Worm (Caenorhabditis elegans) whole organism, L4 larva: ENCODE measurements around the gene C38C3.6.

Experiments
- D1046.2 ChIP-seq: fragments of 200-800 bp; sonication (Bioruptor generic); IDR thresholded peaks from 2 replicates; pipeline ENCODE4 v1.3.6; 2022; ENCODE audit warnings: missing genetic modification characterization, missing compliant biosample characterization
- F37D6.2 ChIP-seq: sonication (generic microtip); optimal IDR thresholded peaks from 2 replicates; lab custom pipeline; 2016; ENCODE audit warnings: mild to moderate bottlenecking, missing genetic modification characterization, missing compliant biosample characterization
- R02D3.7 ChIP-seq: fragments of 150-350 bp; sonication (generic microtip); optimal IDR thresholded peaks from 3 replicates; lab custom pipeline; 2014; ENCODE audit warnings: missing biosample characterization, missing genetic modification characterization
- Y105C5A.15 ChIP-seq: fragments of 200-800 bp; sonication (Bioruptor generic); IDR thresholded peaks from 2 replicates; pipeline ENCODE4 v1.3.6; 2022; ENCODE audit warnings: missing genetic modification characterization, missing compliant biosample characterization
- Y48G9A.11 ChIP-seq: fragments of 200-800 bp; sonication (Bioruptor generic); IDR thresholded peaks from 2 replicates; pipeline ENCODE4 v1.3.6; 2022; ENCODE audit warnings: missing genetic modification reagents, missing genetic modification characterization, missing compliant biosample characterization
- Y5F2A.4 ChIP-seq: fragments of 200-800 bp; sonication (Bioruptor generic); optimal IDR thresholded peaks from 2 replicates; lab custom pipeline; 2018; ENCODE audit warnings: mild to moderate bottlenecking, missing genetic modification characterization, missing compliant biosample characterization
- ZK546.5 ChIP-seq, 2 experiments: sonication (generic microtip); optimal IDR thresholded peaks; 2 replicates each; lab custom pipeline; 2017; ENCODE audit warnings: missing biosample characterization in 2 of 2, missing genetic modification characterization in 2 of 2
- aha-1 ChIP-seq: fragments of 150-350 bp; peaks from one replicate; lab custom pipeline; 2014; ENCODE audit warnings: missing biosample characterization, missing genetic modification characterization
- aly-2 ChIP-seq: sonication (generic microtip); optimal IDR thresholded peaks from 2 replicates; lab custom pipeline; 2018; ENCODE audit warnings: missing biosample characterization, missing genetic modification characterization
- ama-1 ChIP-seq: fragments of 150-350 bp; optimal IDR thresholded peaks from 2 replicates; lab custom pipeline; 2014; ENCODE audit warnings: inconsistent platforms, mixed read lengths
- arid-1 ChIP-seq: fragments of 200-800 bp; sonication (Bioruptor generic); conservative IDR thresholded peaks from 2 replicates; pipeline ENCODE4 v1.3.6; 2022; ENCODE audit warnings: missing genetic modification reagents, missing genetic modification characterization, missing compliant biosample characterization
- attf-4 ChIP-seq: sonication (generic microtip); optimal IDR thresholded peaks from 3 replicates; lab custom pipeline; 2017; ENCODE audit warnings: missing biosample characterization, missing genetic modification characterization
- ceh-20 ChIP-seq: fragments of 200-800 bp; sonication (Bioruptor generic); IDR thresholded peaks from 2 replicates; pipeline ENCODE4 v1.3.6; 2022; ENCODE audit warnings: missing genetic modification reagents, missing genetic modification characterization, missing compliant biosample characterization
- ctbp-1 ChIP-seq: fragments of 200-800 bp; sonication (Bioruptor generic); IDR thresholded peaks from 2 replicates; pipeline ENCODE4 v1.3.6; 2022; ENCODE audit warnings: missing genetic modification reagents, missing genetic modification characterization, missing compliant biosample characterization
- daf-12 ChIP-seq: fragments of 150-350 bp; optimal IDR thresholded peaks from 2 replicates; lab custom pipeline; 2014; ENCODE audit warnings: missing biosample characterization, missing genetic modification reagents, missing genetic modification characterization
- daf-16 ChIP-seq, 3 experiments: sonication (generic microtip); optimal IDR thresholded peaks; 2 replicates each; lab custom pipeline; 2016 to 2017; ENCODE audit warnings: missing genetic modification characterization in 3 of 3, missing genetic modification reagents in 3 of 3, mild to moderate bottlenecking in 2 of 3, missing compliant biosample characterization in 2 of 3, missing biosample characterization in 1 of 3, moderate library complexity in 1 of 3
- daf-8 ChIP-seq: fragments of 200-800 bp; sonication (Bioruptor generic); IDR thresholded peaks from 2 replicates; pipeline ENCODE4 v1.3.6; 2022; ENCODE audit warnings: missing genetic modification characterization, missing compliant biosample characterization
- dmd-8 ChIP-seq: fragments of 200-800 bp; sonication (Bioruptor generic); IDR thresholded peaks from 2 replicates; pipeline ENCODE4 v1.3.6; 2022; ENCODE audit warnings: missing genetic modification characterization, missing compliant biosample characterization
- duxl-1 ChIP-seq: sonication (generic microtip); optimal IDR thresholded peaks from 2 replicates; lab custom pipeline; 2016; ENCODE audit warnings: mild to moderate bottlenecking, missing genetic modification characterization, moderate library complexity, missing compliant biosample characterization; ENCODE audit not compliant: poor library complexity
- hlh-11 ChIP-seq: fragments of 200-800 bp; sonication (Bioruptor generic); optimal IDR thresholded peaks from 2 replicates; lab custom pipeline; 2018; ENCODE audit warnings: mild to moderate bottlenecking, missing genetic modification characterization, missing compliant biosample characterization
- hlh-30 ChIP-seq: sonication (generic microtip); optimal IDR thresholded peaks from 2 replicates; lab custom pipeline; 2017; ENCODE audit warnings: antibody characterized with exemption, mild to moderate bottlenecking, missing genetic modification characterization, missing compliant biosample characterization; ENCODE audit not compliant: insufficient read depth
- jun-1 ChIP-seq: fragments of 150-350 bp; optimal IDR thresholded peaks from 2 replicates; lab custom pipeline; 2014; ENCODE audit warnings: missing biosample characterization, missing genetic modification reagents, missing genetic modification characterization
- lin-1 ChIP-seq: fragments of 200-800 bp; sonication (Bioruptor generic); IDR thresholded peaks from 2 replicates; pipeline ENCODE4 v1.3.6; 2022; ENCODE audit warnings: missing genetic modification reagents, missing genetic modification characterization, missing compliant biosample characterization
- lin-13 ChIP-seq: fragments of 150-350 bp; optimal IDR thresholded peaks from 2 replicates; lab custom pipeline; 2014; ENCODE audit warnings: missing biosample characterization, missing genetic modification reagents, missing genetic modification characterization
- lin-38 ChIP-seq: fragments of 200-800 bp; sonication (Bioruptor generic); IDR thresholded peaks from 2 replicates; pipeline ENCODE4 v1.3.6; 2022; ENCODE audit warnings: missing genetic modification reagents, missing genetic modification characterization, missing compliant biosample characterization
- mep-1 ChIP-seq: fragments of 150-350 bp; sonication (generic microtip); optimal IDR thresholded peaks from 3 replicates; lab custom pipeline; 2014; ENCODE audit warnings: missing biosample characterization, missing genetic modification characterization
- mes-2 ChIP-seq: sonication (generic microtip); optimal IDR thresholded peaks from 2 replicates; lab custom pipeline; 2016; ENCODE audit warnings: missing genotype, mild to moderate bottlenecking, missing genetic modification characterization, missing compliant biosample characterization; ENCODE audit not compliant: poor library complexity, severe bottlenecking
- mxl-2 ChIP-seq: fragments of 200-800 bp; sonication (Bioruptor generic); conservative IDR thresholded peaks from 2 replicates; pipeline ENCODE4 v1.3.6; 2022; ENCODE audit warnings: missing genetic modification reagents, missing genetic modification characterization, missing compliant biosample characterization
- mxl-3 ChIP-seq: fragments of 200-800 bp; sonication (Bioruptor generic); optimal IDR thresholded peaks from 2 replicates; lab custom pipeline; 2018; ENCODE audit warnings: mild to moderate bottlenecking, missing genetic modification characterization, missing compliant biosample characterization
- nhr-11 ChIP-seq: fragments of 150-350 bp; optimal IDR thresholded peaks from 2 replicates; lab custom pipeline; 2014; ENCODE audit warnings: missing biosample characterization, missing genetic modification characterization
- nhr-237 ChIP-seq: sonication (generic microtip); optimal IDR thresholded peaks from 2 replicates; lab custom pipeline; 2017; ENCODE audit warnings: missing biosample characterization, missing genetic modification characterization
- nhr-25 ChIP-seq: sonication (generic microtip); optimal IDR thresholded peaks from 2 replicates; lab custom pipeline; 2017; ENCODE audit warnings: missing genetic modification characterization, mild to moderate bottlenecking, missing compliant biosample characterization, antibody characterized with exemption, moderate library complexity, borderline replicate concordance; ENCODE audit not compliant: insufficient read depth
- nhr-28 ChIP-seq: fragments of 150-350 bp; optimal IDR thresholded peaks from 2 replicates; lab custom pipeline; 2014; ENCODE audit warnings: missing biosample characterization, missing genetic modification characterization
- nhr-41 ChIP-seq: fragments of 200-800 bp; sonication (Bioruptor generic); IDR thresholded peaks from 2 replicates; pipeline ENCODE4 v1.3.6; 2022; ENCODE audit warnings: missing genetic modification reagents, missing genetic modification characterization, missing compliant biosample characterization
- pha-4 ChIP-seq, 2 experiments: fragments of 150-350 bp in 1 of 2; fragments of 200-800 bp in 1 of 2; sonication (Bioruptor generic) in 1 of 2; IDR thresholded peaks in 1 of 2; optimal IDR thresholded peaks in 1 of 2; 2 replicates each; pipeline versions ENCODE4 v1.3.6 to Lab custom; 2014 to 2022; ENCODE audit warnings: missing genetic modification characterization in 2 of 2, missing genetic modification reagents in 2 of 2, missing biosample characterization in 1 of 2, missing compliant biosample characterization in 1 of 2
- pqm-1 ChIP-seq: sonication (generic microtip); optimal IDR thresholded peaks from 2 replicates; lab custom pipeline; 2017; ENCODE audit warnings: missing biosample characterization, missing genetic modification characterization
- rbr-2 ChIP-seq: sonication (generic microtip); optimal IDR thresholded peaks from 2 replicates; lab custom pipeline; 2016; ENCODE audit warnings: missing genotype, missing genetic modification characterization, missing compliant biosample characterization
- skn-1 ChIP-seq: fragments of 150-350 bp; optimal IDR thresholded peaks from 2 replicates; lab custom pipeline; 2014; ENCODE audit warnings: missing biosample characterization, missing genetic modification characterization
- snpc-4 ChIP-seq: fragments of 150-350 bp; optimal IDR thresholded peaks from 2 replicates; lab custom pipeline; 2014; ENCODE audit warnings: missing biosample characterization, missing genetic modification characterization
- spr-3 ChIP-seq: fragments of 200-800 bp; sonication (Bioruptor generic); optimal IDR thresholded peaks from 2 replicates; lab custom pipeline; 2018; ENCODE audit warnings: mild to moderate bottlenecking, missing genetic modification characterization, missing compliant biosample characterization
- vab-7 ChIP-seq: fragments of 200-800 bp; sonication (Bioruptor generic); IDR thresholded peaks from 2 replicates; pipeline ENCODE4 v1.3.6; 2022; ENCODE audit warnings: missing genetic modification reagents, missing genetic modification characterization, missing compliant biosample characterization
- ztf-11 ChIP-seq: fragments of 150-350 bp; optimal IDR thresholded peaks from 2 replicates; lab custom pipeline; 2014; ENCODE audit warnings: missing biosample characterization, missing genetic modification characterization

The C38C3.6 gene

DNA sequence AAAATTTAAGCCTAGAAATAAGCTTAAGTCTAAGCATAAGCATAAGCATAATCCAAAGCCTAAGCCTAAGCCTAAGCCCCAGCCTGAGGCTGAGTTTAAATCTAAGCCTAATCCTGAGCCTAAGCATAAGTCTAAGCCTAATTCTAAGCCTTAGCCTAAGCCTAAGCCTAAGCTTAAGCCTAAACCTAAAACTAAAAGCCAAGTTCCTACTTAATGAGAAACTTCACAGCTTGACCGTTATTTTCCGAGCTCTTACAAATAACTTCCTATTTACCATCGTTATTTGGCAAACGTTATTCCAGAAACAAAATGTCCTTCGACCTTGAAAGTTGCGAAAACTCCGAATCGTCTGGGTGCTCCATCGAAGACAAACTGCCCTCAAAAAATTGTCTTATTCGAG is 9.7 kb downstream of the C38C3.6 start, which contains the start of gene C38C3.4:
C38C3.4 (plus strand) TSS at position 301 of the 400 bp plus-strand sequence.
- TF ChIP-seq rbr-2 = no peak
- TF ChIP-seq ztf-11 (tag; lab: Kevin White, UChicago) = no peak
- no peak for TF ChIP-seq skn-1 (tag; lab: Kevin White, UChicago)
- no peak for TF ChIP-seq dmd-8 (GFP tag; lab: Robert Waterston, UW)
- TF ChIP-seq Y48G9A.11 (GFP tag; lab: Robert Waterston, UW) = no peak
- TF ChIP-seq ama-1 (lab: Kevin White, UChicago) = no peak
- TF ChIP-seq nhr-41 (GFP tag; lab: Robert Waterston, UW) = no peak
- TF ChIP-seq lin-13 = no peak

- TF ChIP-seq duxl-1 (tag; lab: Kevin White, UChicago) (no peak), nhr-11 (peak; percentile 39), daf-8 (GFP tag; lab: Robert Waterston, UW) (no peak), daf-16 (GFP tag; optimal IDR thresholded peaks at IDR 0.05; lab: Kevin White, UChicago) (peak in 1 of 2 experiments; percentile 1), daf-16 (tag; optimal IDR thresholded peaks at IDR 0.05; lab: Kevin White, UChicago) (no peak), mxl-3 (GFP tag; lab: Kevin White, UChicago) (no peak), pqm-1 (tag; lab: Kevin White, UChicago) (no peak), pha-4 (GFP tag; IDR thresholded peaks at IDR 0.05; lab: Robert Waterston, UW) (no peak), pha-4 (tag; optimal IDR thresholded peaks at IDR 0.05; lab: Kevin White, UChicago) (no peak), aly-2 (tag; lab: Kevin White, UChicago) (no peak), hlh-11 (tag; lab: Kevin White, UChicago) (no peak)
These were observed 10.6 kb downstream of the C38C3.6 start for ce11 chrV:1480841-1481240.

ce11 chrV:1476841-1477240 is 14.6 kb downstream of the C38C3.6 start:
- TF ChIP-seq ama-1 (lab: Kevin White, UChicago) (peak; percentile 21), attf-4 (no peak), mes-2 (peak; percentile 4)
- TF ChIP-seq, all 104 proteins: peak for 2

- TF ChIP-seq jun-1 (tag; lab: Kevin White, UChicago) = no peak
- TF ChIP-seq ctbp-1 (GFP tag; lab: Robert Waterston, UW) = no peak
- no peak for TF ChIP-seq F37D6.2 (tag; lab: Kevin White, UChicago)
- TF ChIP-seq ceh-20 (GFP tag; lab: Robert Waterston, UW) = no peak
- TF ChIP-seq pqm-1 (tag; lab: Kevin White, UChicago) = no peak
- TF ChIP-seq mep-1 (tag; lab: Kevin White, UChicago) = peak; percentile 1
- no peak for TF ChIP-seq daf-12
- TF ChIP-seq arid-1 (GFP tag; lab: Robert Waterston, UW) = peak; percentile 36; the same call in 1 of the 2 replicates
- no peak for TF ChIP-seq lin-1 (GFP tag; lab: Robert Waterston, UW)
- TF ChIP-seq Y105C5A.15 (GFP tag; lab: Robert Waterston, UW) = 0 out of 2 replicates have a peak, but pooled peaks have one; percentile 16
- no peak for TF ChIP-seq Y5F2A.4
- TF ChIP-seq lin-38 (GFP tag; lab: Robert Waterston, UW) = peak; percentile 47; the same call in 1 of the 2 replicates
- TF ChIP-seq nhr-237 = no peak
- TF ChIP-seq vab-7 = no peak
These were observed 15.1 kb downstream of the C38C3.6 start for ce11 chrV:1476284-1476792.

ce11 chrV:1474486-1475125 is 16.8 kb downstream of the C38C3.6 start, which contains the start of the genes F53E2.2 and unc-60:
Gene F53E2.2 (plus strand): TSS chrV:1475086.
Gene unc-60 (plus strand): TSS chrV:1475086.
- no peak for TF ChIP-seq ZK546.5 (tag; optimal IDR thresholded peaks at IDR 0.05; lab: Kevin White, UChicago)
- no peak for TF ChIP-seq nhr-11
- TF ChIP-seq hlh-30 (tag; lab: Kevin White, UChicago) = peak; percentile 72
- TF ChIP-seq R02D3.7 (tag; lab: Kevin White, UChicago) = no peak
- peak; percentile 11 to 27 for TF ChIP-seq daf-16 (GFP tag; optimal IDR thresholded peaks at IDR 0.05; lab: Kevin White, UChicago)
- peak; percentile 59 for TF ChIP-seq daf-16 (tag; optimal IDR thresholded peaks at IDR 0.05; lab: Kevin White, UChicago)
- TF ChIP-seq nhr-28 = peak; percentile 53
- TF ChIP-seq jun-1 (tag; lab: Kevin White, UChicago) = no peak
- no peak for TF ChIP-seq mxl-2 (GFP tag; lab: Robert Waterston, UW)
- no peak for TF ChIP-seq D1046.2
- no peak for TF ChIP-seq nhr-25 (tag; lab: Kevin White, UChicago)
- no peak for TF ChIP-seq spr-3 (GFP tag; lab: Kevin White, UChicago)
- peak; percentile 99 for TF ChIP-seq aha-1 (tag; lab: Kevin White, UChicago)
- no peak for TF ChIP-seq snpc-4 (tag; lab: Kevin White, UChicago)
- TF ChIP-seq ceh-20 (GFP tag; lab: Robert Waterston, UW) = 0 out of 2 replicates have a peak, but pooled peaks have one; percentile 29
